Worm (Caenorhabditis elegans) whole organism, L3 larva: Measurements from ENCODE around the gene F26F12.3.
A peak's percentile ranks its signal among the peaks of the same experiment; 100 is the strongest.

Experiments used
- R02D3.7 ChIP-seq: fragments of 150-350 bp; optimal IDR thresholded peaks from 2 replicates; lab custom pipeline; 2014; ENCODE audit warnings: missing biosample characterization, missing genetic modification characterization
- ZK546.5 ChIP-seq: sonication (generic microtip); optimal IDR thresholded peaks from 2 replicates; lab custom pipeline; 2017; ENCODE audit warnings: missing biosample characterization, missing genetic modification characterization
- aly-2 ChIP-seq: fragments of 150-350 bp; optimal IDR thresholded peaks from 2 replicates; lab custom pipeline; 2014; ENCODE audit warnings: missing biosample characterization, missing genetic modification characterization
- ama-1 ChIP-seq: fragments of 150-350 bp; optimal IDR thresholded peaks from 2 replicates; lab custom pipeline; 2018
- ceh-16 ChIP-seq: sonication (generic microtip); optimal IDR thresholded peaks from 2 replicates; lab custom pipeline; 2017; ENCODE audit warnings: missing biosample characterization, missing genetic modification characterization
- ceh-28 ChIP-seq: fragments of 150-350 bp; optimal IDR thresholded peaks from 2 replicates; lab custom pipeline; 2014; ENCODE audit warnings: missing biosample characterization, missing genetic modification reagents, missing genetic modification characterization
- ceh-82 ChIP-seq: fragments of 150-350 bp; optimal IDR thresholded peaks from 2 replicates; lab custom pipeline; 2014; ENCODE audit warnings: missing biosample characterization, missing genetic modification characterization
- ceh-9 ChIP-seq: sonication (generic microtip); optimal IDR thresholded peaks from 2 replicates; lab custom pipeline; 2018; ENCODE audit warnings: missing biosample characterization, missing genetic modification characterization
- daf-12 ChIP-seq: fragments of 150-350 bp; optimal IDR thresholded peaks from 2 replicates; lab custom pipeline; 2014; ENCODE audit warnings: missing biosample characterization, missing genetic modification reagents, missing genetic modification characterization
- egl-27 ChIP-seq: sonication (generic microtip); optimal IDR thresholded peaks from 4 replicates; lab custom pipeline; 2017; ENCODE audit warnings: missing biosample characterization, missing genetic modification reagents, missing genetic modification characterization
- egl-5 ChIP-seq: fragments of 150-350 bp; optimal IDR thresholded peaks from 2 replicates; lab custom pipeline; 2017; ENCODE audit warnings: missing biosample characterization, missing genetic modification reagents, missing genetic modification characterization, inconsistent platforms
- elt-1 ChIP-seq: fragments of 150-350 bp; optimal IDR thresholded peaks from 2 replicates; lab custom pipeline; 2014; ENCODE audit warnings: missing biosample characterization, missing genetic modification characterization
- elt-2 ChIP-seq: sonication (generic microtip); optimal IDR thresholded peaks from 2 replicates; lab custom pipeline; 2016; ENCODE audit warnings: missing genetic modification reagents, mild to moderate bottlenecking, missing genetic modification characterization, missing compliant biosample characterization
- elt-3 ChIP-seq, 3 experiments: fragments of 150-350 bp in 1 of 3; sonication (generic microtip) in 2 of 3; optimal IDR thresholded peaks; 2 replicates in 2 of 3; 4 replicates in 1 of 3; lab custom pipeline; 2014 to 2017; ENCODE audit warnings: missing biosample characterization in 3 of 3, missing genetic modification characterization in 3 of 3
- eor-1 ChIP-seq, 2 experiments: fragments of 150-350 bp; optimal IDR thresholded peaks; 2 replicates each; lab custom pipeline; 2014 to 2018; ENCODE audit warnings: missing biosample characterization in 2 of 2, missing genetic modification characterization in 2 of 2
- fkh-10 ChIP-seq: sonication (generic microtip); optimal IDR thresholded peaks from 2 replicates; lab custom pipeline; 2017; ENCODE audit warnings: missing biosample characterization, missing genetic modification reagents, missing genetic modification characterization
- fkh-2 ChIP-seq: fragments of 150-350 bp; optimal IDR thresholded peaks from 2 replicates; lab custom pipeline; 2014; ENCODE audit warnings: missing biosample characterization, missing genetic modification reagents, missing genetic modification characterization
- fos-1 ChIP-seq: fragments of 150-350 bp; optimal IDR thresholded peaks from 2 replicates; lab custom pipeline; 2014; ENCODE audit warnings: missing biosample characterization, missing genetic modification characterization
- hmg-11 ChIP-seq: sonication (generic microtip); optimal IDR thresholded peaks from 2 replicates; lab custom pipeline; 2016; ENCODE audit warnings: missing genetic modification characterization, missing compliant biosample characterization
- jun-1 ChIP-seq: fragments of 150-350 bp; optimal IDR thresholded peaks from 2 replicates; lab custom pipeline; 2014; ENCODE audit warnings: missing biosample characterization, missing genetic modification reagents, missing genetic modification characterization
- lin-15B ChIP-seq: fragments of 150-350 bp; optimal IDR thresholded peaks from 2 replicates; lab custom pipeline; 2014; ENCODE audit warnings: missing biosample characterization, missing genetic modification characterization
- lin-39 ChIP-seq: fragments of 150-350 bp; optimal IDR thresholded peaks from 2 replicates; lab custom pipeline; 2018; ENCODE audit warnings: missing biosample characterization, missing genetic modification reagents, missing genetic modification characterization
- lsy-12 ChIP-seq: sonication (generic microtip); optimal IDR thresholded peaks from 2 replicates; lab custom pipeline; 2016; ENCODE audit warnings: mild to moderate bottlenecking, missing genetic modification characterization, missing compliant biosample characterization
- mdl-1 ChIP-seq: fragments of 150-350 bp; optimal IDR thresholded peaks from 2 replicates; lab custom pipeline; 2014; ENCODE audit warnings: missing biosample characterization, missing genetic modification characterization
- mml-1 ChIP-seq: fragments of 150-350 bp; sonication (generic microtip); optimal IDR thresholded peaks from 3 replicates; lab custom pipeline; 2014; ENCODE audit warnings: missing biosample characterization, missing genetic modification characterization
- nfya-1 ChIP-seq: sonication (generic microtip); optimal IDR thresholded peaks from 2 replicates; lab custom pipeline; 2017; ENCODE audit warnings: missing genetic modification characterization, mild to moderate bottlenecking, missing compliant biosample characterization, antibody characterized with exemption, moderate library complexity; ENCODE audit not compliant: insufficient read depth
- nhr-11 ChIP-seq: fragments of 150-350 bp; optimal IDR thresholded peaks from 2 replicates; lab custom pipeline; 2014; ENCODE audit warnings: missing biosample characterization, missing genetic modification characterization
- nhr-12 ChIP-seq: fragments of 150-350 bp; optimal IDR thresholded peaks from 2 replicates; lab custom pipeline; 2014; ENCODE audit warnings: missing biosample characterization, missing genetic modification characterization
- nhr-23 ChIP-seq: fragments of 150-350 bp; optimal IDR thresholded peaks from 2 replicates; lab custom pipeline; 2014; ENCODE audit warnings: missing biosample characterization, missing genetic modification reagents, missing genetic modification characterization
- nhr-237 ChIP-seq: fragments of 150-350 bp; optimal IDR thresholded peaks from 2 replicates; lab custom pipeline; 2014; ENCODE audit warnings: missing biosample characterization, missing genetic modification characterization
- nhr-25 ChIP-seq: sonication (generic microtip); optimal IDR thresholded peaks from 2 replicates; lab custom pipeline; 2017; ENCODE audit warnings: missing biosample characterization, missing genetic modification characterization
- nhr-28 ChIP-seq: fragments of 150-350 bp; optimal IDR thresholded peaks from 2 replicates; lab custom pipeline; 2014; ENCODE audit warnings: missing biosample characterization, missing genetic modification characterization
- nhr-43 ChIP-seq: sonication (generic microtip); optimal IDR thresholded peaks from 2 replicates; lab custom pipeline; 2016; ENCODE audit warnings: mild to moderate bottlenecking, missing genetic modification characterization, missing compliant biosample characterization; ENCODE audit not compliant: poor library complexity, severe bottlenecking
- nhr-67 ChIP-seq: fragments of 150-350 bp; optimal IDR thresholded peaks from 2 replicates; lab custom pipeline; 2014; ENCODE audit warnings: missing biosample characterization, missing genetic modification characterization
- nhr-76 ChIP-seq: fragments of 150-350 bp; sonication (generic microtip); optimal IDR thresholded peaks from 5 replicates; lab custom pipeline; 2014; ENCODE audit warnings: missing biosample characterization, missing genetic modification characterization
- nhr-77 ChIP-seq: fragments of 150-350 bp; optimal IDR thresholded peaks from 2 replicates; lab custom pipeline; 2014; ENCODE audit warnings: missing biosample characterization, missing genetic modification characterization
- pha-4 ChIP-seq: fragments of 150-350 bp; optimal IDR thresholded peaks from 2 replicates; lab custom pipeline; 2014; ENCODE audit warnings: missing biosample characterization, missing genetic modification reagents, missing genetic modification characterization
- pqm-1 ChIP-seq: fragments of 150-350 bp; optimal IDR thresholded peaks from 2 replicates; lab custom pipeline; 2017; ENCODE audit warnings: missing biosample characterization, missing genetic modification characterization, inconsistent platforms
- sea-2 ChIP-seq: fragments of 150-350 bp; sonication (generic microtip); optimal IDR thresholded peaks from 4 replicates; lab custom pipeline; 2014; ENCODE audit warnings: missing biosample characterization, missing genetic modification reagents, missing genetic modification characterization
- skn-1 ChIP-seq: fragments of 150-350 bp; optimal IDR thresholded peaks from 2 replicates; lab custom pipeline; 2014; ENCODE audit warnings: missing biosample characterization, missing genetic modification characterization
- snpc-4 ChIP-seq: fragments of 150-350 bp; optimal IDR thresholded peaks from 2 replicates; lab custom pipeline; 2014; ENCODE audit warnings: missing biosample characterization, missing genetic modification characterization
- tbx-2 ChIP-seq: sonication (generic microtip); optimal IDR thresholded peaks from 2 replicates; lab custom pipeline; 2016; ENCODE audit warnings: mild to moderate bottlenecking, missing genetic modification characterization, missing compliant biosample characterization
- unc-39 ChIP-seq: sonication (generic microtip); optimal IDR thresholded peaks from 4 replicates; lab custom pipeline; 2017; ENCODE audit warnings: missing biosample characterization, missing genetic modification characterization
- unc-62 ChIP-seq: fragments of 150-350 bp; sonication (generic microtip); optimal IDR thresholded peaks from 4 replicates; lab custom pipeline; 2014; ENCODE audit warnings: missing biosample characterization, missing genetic modification reagents, missing genetic modification characterization
- zag-1 ChIP-seq: fragments of 150-350 bp; optimal IDR thresholded peaks from 2 replicates; lab custom pipeline; 2014; ENCODE audit warnings: missing biosample characterization, missing genetic modification characterization
- ztf-11 ChIP-seq: fragments of 150-350 bp; optimal IDR thresholded peaks from 2 replicates; lab custom pipeline; 2014; ENCODE audit warnings: missing biosample characterization, missing genetic modification characterization
- ztf-4 ChIP-seq: fragments of 150-350 bp; optimal IDR thresholded peaks from 2 replicates; lab custom pipeline; 2014; ENCODE audit warnings: missing biosample characterization, missing genetic modification characterization

The F26F12.3 gene

DNA sequence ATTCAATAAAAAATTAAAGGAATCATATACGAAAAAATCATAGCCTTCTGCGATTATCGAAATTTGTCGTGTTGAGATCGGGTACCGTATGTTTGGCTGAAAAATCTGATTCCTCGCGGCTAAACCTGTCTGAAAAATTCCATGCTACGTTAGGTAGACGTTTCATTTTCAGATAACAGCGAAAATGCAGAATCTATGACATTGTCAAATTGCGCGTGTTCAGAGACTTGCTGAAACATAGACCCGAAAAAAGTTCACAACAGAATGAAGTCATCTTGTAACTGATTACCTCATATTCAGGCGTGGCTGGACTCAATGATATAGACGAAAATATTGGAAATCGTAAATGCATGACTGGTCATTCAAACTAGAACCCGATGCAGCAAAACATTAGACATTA, 12.0 kb downstream of the F26F12.3 start, which contains the start of gene srh-76:
Gene srh-76 (plus strand): TSS at position 301 of the 400 bp plus-strand sequence.
- TF ChIP-seq R02D3.7 (tag; lab: Kevin White, UChicago) (no peak), egl-5 (tag; lab: Kevin White, UChicago) (no peak), lsy-12 (tag; lab: Kevin White, UChicago) (no peak), aly-2 (no peak), snpc-4 (no peak), ztf-11 (tag; lab: Kevin White, UChicago) (no peak), nhr-67 (tag; lab: Kevin White, UChicago) (no peak), nhr-23 (tag; lab: Kevin White, UChicago) (no peak), ztf-4 (tag; lab: Kevin White, UChicago) (no peak), pha-4 (tag; lab: Kevin White, UChicago) (no peak), hmg-11 (no peak), fkh-2 (tag; lab: Kevin White, UChicago) (no peak), nhr-76 (no peak), egl-27 (no peak), jun-1 (no peak)

DNA sequence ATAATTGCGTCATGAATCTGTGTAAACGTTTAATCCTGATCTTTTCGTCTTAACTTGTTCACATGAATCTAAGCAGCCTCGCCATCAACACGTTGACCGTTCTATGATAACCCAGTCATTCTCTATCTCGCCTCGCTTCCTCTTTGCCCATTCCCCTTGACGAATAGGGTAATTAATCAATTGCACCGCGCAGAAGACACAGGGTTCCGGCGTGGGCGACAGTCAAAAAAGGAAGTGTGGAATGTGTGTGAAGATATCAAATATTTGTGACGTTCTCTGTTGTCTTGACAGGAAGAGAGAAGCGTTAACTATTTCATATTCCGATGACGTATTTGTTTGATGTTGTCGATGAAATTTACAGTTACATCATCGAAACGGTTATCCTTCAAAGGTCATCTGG, 12.7 kb downstream of the F26F12.3 start:
- no peak for TF ChIP-seq mml-1
- no peak for TF ChIP-seq lin-15B
- no peak for TF ChIP-seq ama-1 (lab: Kevin White, UChicago)
- TF ChIP-seq hmg-11: no peak
- TF ChIP-seq lsy-12 (tag; lab: Kevin White, UChicago): no peak
- no peak for TF ChIP-seq fkh-10 (GFP tag; lab: Kevin White, UChicago)
- TF ChIP-seq R02D3.7 (tag; lab: Kevin White, UChicago): no peak
- TF ChIP-seq pha-4 (tag; lab: Kevin White, UChicago): no peak
- TF ChIP-seq nhr-28 (tag; lab: Kevin White, UChicago): no peak
- no peak for TF ChIP-seq nhr-12 (tag; lab: Kevin White, UChicago)
- no peak for TF ChIP-seq jun-1
- no peak for TF ChIP-seq nhr-77
- TF ChIP-seq nhr-43 (tag; lab: Kevin White, UChicago): peak; percentile 82
- TF ChIP-seq lin-39: peak; percentile 44
- no peak for TF ChIP-seq egl-5 (tag; lab: Kevin White, UChicago)
- TF ChIP-seq nhr-237: no peak
- TF ChIP-seq fos-1 (tag; lab: Kevin White, UChicago): no peak
- TF ChIP-seq daf-12 (tag; lab: Kevin White, UChicago): no peak
- TF ChIP-seq ceh-9: no peak
- TF ChIP-seq elt-1 (tag; lab: Kevin White, UChicago): no peak
- TF ChIP-seq nhr-23 (tag; lab: Kevin White, UChicago): peak; percentile 81
- no peak for TF ChIP-seq skn-1
- TF ChIP-seq nhr-76: no peak
- TF ChIP-seq nhr-67 (tag; lab: Kevin White, UChicago): no peak
- no peak for TF ChIP-seq ceh-16 (tag; lab: Kevin White, UChicago)
- peak; percentile 27 for TF ChIP-seq aly-2
- peak in 2 of 3 experiments; percentile 59 to 66 for TF ChIP-seq elt-3 (tag; optimal IDR thresholded peaks at IDR 0.05; lab: Kevin White, UChicago)
- no peak for TF ChIP-seq eor-1 (tag; optimal IDR thresholded peaks at IDR 0.05; lab: Kevin White, UChicago)
- TF ChIP-seq unc-39: no peak
- no peak for TF ChIP-seq mdl-1 (tag; lab: Kevin White, UChicago)
- TF ChIP-seq zag-1 (tag; lab: Kevin White, UChicago): no peak
- no peak for TF ChIP-seq ztf-11 (tag; lab: Kevin White, UChicago)
- TF ChIP-seq pqm-1 (tag; lab: Kevin White, UChicago): no peak
- no peak for TF ChIP-seq nfya-1 (tag; lab: Kevin White, UChicago)
- no peak for TF ChIP-seq tbx-2 (tag; lab: Kevin White, UChicago)
- no peak for TF ChIP-seq egl-27
- TF ChIP-seq ceh-28 (tag; lab: Kevin White, UChicago): peak; percentile 54
- no peak for TF ChIP-seq nhr-11
- TF ChIP-seq nhr-25 (tag; lab: Kevin White, UChicago): peak; percentile 89
- TF ChIP-seq snpc-4: no peak
- no peak for TF ChIP-seq sea-2
- TF ChIP-seq ZK546.5 (tag; lab: Kevin White, UChicago): no peak
- TF ChIP-seq elt-2: no peak
- peak; percentile 72 for TF ChIP-seq unc-62
- TF ChIP-seq ceh-82: no peak
- TF ChIP-seq fkh-2 (tag; lab: Kevin White, UChicago): no peak
- no peak for TF ChIP-seq ztf-4 (tag; lab: Kevin White, UChicago)
- TF ChIP-seq, all 47 proteins: peak for 8
